Fruit fly (Drosophila melanogaster) whole organism, embryonic: ENCODE measurements around the gene CG14085.
A peak's percentile ranks its signal among the peaks of the same experiment; 100 is the strongest.

Experiments used
- Bteb2 ChIP-seq: fragments of 200-800 bp; sonication (Bioruptor generic); optimal IDR thresholded peaks from 2 replicates; lab custom pipeline; 2016; ENCODE audit warnings: missing biosample characterization, missing genetic modification characterization
- CG10147 ChIP-seq: fragments of 200-800 bp; sonication (Bioruptor generic); optimal IDR thresholded peaks from 2 replicates; lab custom pipeline; 2019; ENCODE audit warnings: missing biosample characterization, mild to moderate bottlenecking, missing genetic modification characterization, moderate library complexity
- CG10267 ChIP-seq: fragments of 200-800 bp; sonication (Bioruptor generic); optimal IDR thresholded peaks from 2 replicates; lab custom pipeline; 2018; ENCODE audit warnings: missing biosample characterization, mild to moderate bottlenecking, missing genetic modification characterization, moderate library complexity
- CG10431 ChIP-seq: fragments of 200-800 bp; sonication (Bioruptor generic); optimal IDR thresholded peaks from 3 replicates; lab custom pipeline; 2018; ENCODE audit warnings: missing biosample characterization, mild to moderate bottlenecking, missing genetic modification characterization
- CG10979 ChIP-seq: fragments of 200-800 bp; sonication (Bioruptor generic); optimal IDR thresholded peaks from 2 replicates; lab custom pipeline; 2018; ENCODE audit warnings: missing biosample characterization, mild to moderate bottlenecking, missing genetic modification characterization, moderate library complexity
- CG11504 ChIP-seq: fragments of 200-800 bp; sonication (Bioruptor generic); optimal IDR thresholded peaks from 3 replicates; lab custom pipeline; 2019; ENCODE audit warnings: missing biosample characterization, mild to moderate bottlenecking, missing genetic modification characterization, moderate library complexity
- CG12391 ChIP-seq: fragments of 200-800 bp; sonication (Bioruptor generic); optimal IDR thresholded peaks from 3 replicates; lab custom pipeline; 2018; ENCODE audit warnings: missing biosample characterization, mild to moderate bottlenecking, missing genetic modification characterization, moderate library complexity
- CG13287 ChIP-seq: fragments of 200-800 bp; sonication (Bioruptor generic); IDR thresholded peaks from 2 replicates; pipeline ENCODE4 v1.3.6; 2022; ENCODE audit warnings: missing biosample characterization, missing genetic modification characterization; ENCODE audit not compliant: partially characterized antibody
- CG13424 ChIP-seq: fragments of 200-800 bp; sonication (Bioruptor generic); optimal IDR thresholded peaks from 2 replicates; lab custom pipeline; 2019; ENCODE audit warnings: missing biosample characterization, mild to moderate bottlenecking, missing genetic modification characterization, moderate library complexity
- CG15269 ChIP-seq: fragments of 200-800 bp; sonication (Bioruptor generic); optimal IDR thresholded peaks from 2 replicates; lab custom pipeline; 2018; ENCODE audit warnings: missing biosample characterization, mild to moderate bottlenecking, missing genetic modification characterization, moderate library complexity
- CG17359 ChIP-seq: fragments of 200-800 bp; sonication (Bioruptor generic); optimal IDR thresholded peaks from 3 replicates; lab custom pipeline; 2018; ENCODE audit warnings: missing biosample characterization, mild to moderate bottlenecking, missing genetic modification characterization, moderate library complexity
- CG17361 ChIP-seq: fragments of 200-800 bp; sonication (Bioruptor generic); IDR thresholded peaks from 3 replicates; pipeline ENCODE4 v1.3.6; 2022; ENCODE audit warnings: missing biosample characterization, missing genetic modification characterization
- CG17829 ChIP-seq: fragments of 200-800 bp; optimal IDR thresholded peaks from 2 replicates; lab custom pipeline; 2019; ENCODE audit warnings: missing biosample characterization, mild to moderate bottlenecking, missing genetic modification characterization, moderate library complexity
- CG2712 ChIP-seq: fragments of 200-800 bp; optimal IDR thresholded peaks from 3 replicates; lab custom pipeline; 2019; ENCODE audit warnings: missing biosample characterization, mild to moderate bottlenecking, missing genetic modification characterization, moderate library complexity
- CG31224 ChIP-seq: fragments of 200-800 bp; sonication (Bioruptor generic); IDR thresholded peaks from 2 replicates; pipeline ENCODE4 v1.3.6; 2022; ENCODE audit warnings: missing biosample characterization, missing genetic modification characterization
- CG3281 ChIP-seq: fragments of 200-800 bp; sonication (Bioruptor generic); optimal IDR thresholded peaks from 3 replicates; lab custom pipeline; 2017; ENCODE audit warnings: missing biosample characterization, mild to moderate bottlenecking, missing genetic modification characterization
- CG4820 ChIP-seq: fragments of 200-800 bp; sonication (Bioruptor generic); optimal IDR thresholded peaks from 3 replicates; lab custom pipeline; 2016; ENCODE audit warnings: missing biosample characterization, missing genetic modification characterization
- CG6765 ChIP-seq: fragments of 200-800 bp; sonication (Bioruptor generic); optimal IDR thresholded peaks from 3 replicates; lab custom pipeline; 2017; ENCODE audit warnings: missing biosample characterization, mild to moderate bottlenecking, missing genetic modification characterization
- CG6854 ChIP-seq: fragments of 200-800 bp; sonication (Bioruptor generic); optimal IDR thresholded peaks from 3 replicates; lab custom pipeline; 2017; ENCODE audit warnings: missing biosample characterization, mild to moderate bottlenecking, missing genetic modification characterization
- CG7357 ChIP-seq: fragments of 200-800 bp; sonication (Bioruptor generic); IDR thresholded peaks from 3 replicates; pipeline ENCODE4 v1.3.6; 2022; ENCODE audit warnings: missing biosample characterization, missing genetic modification characterization
- CG7556 ChIP-seq: fragments of 200-800 bp; sonication (Bioruptor generic); optimal IDR thresholded peaks from 2 replicates; lab custom pipeline; 2017; ENCODE audit warnings: missing biosample characterization, mild to moderate bottlenecking, missing genetic modification characterization
- CG8924 ChIP-seq: fragments of 200-800 bp; optimal IDR thresholded peaks from 3 replicates; lab custom pipeline; 2019; ENCODE audit warnings: missing biosample characterization, mild to moderate bottlenecking, missing genetic modification characterization, moderate library complexity
- CG9876 ChIP-seq: fragments of 200-800 bp; sonication (Bioruptor generic); optimal IDR thresholded peaks from 2 replicates; lab custom pipeline; 2016; ENCODE audit warnings: missing biosample characterization, missing genetic modification characterization
- D19A ChIP-seq: fragments of 200-800 bp; optimal IDR thresholded peaks from 3 replicates; lab custom pipeline; 2019; ENCODE audit warnings: missing biosample characterization, mild to moderate bottlenecking, missing genetic modification characterization, moderate library complexity
- Ets65A ChIP-seq: fragments of 200-800 bp; sonication (Bioruptor generic); peaks from one replicate; lab custom pipeline; 2016; ENCODE audit warnings: missing biosample characterization, missing genetic modification characterization
- Fer1 ChIP-seq: fragments of 200-800 bp; sonication (Bioruptor generic); optimal IDR thresholded peaks from 2 replicates; lab custom pipeline; 2017; ENCODE audit warnings: missing biosample characterization, mild to moderate bottlenecking, missing genetic modification characterization
- Hmr ChIP-seq: fragments of 200-800 bp; sonication (Bioruptor generic); optimal IDR thresholded peaks from 3 replicates; lab custom pipeline; 2017; ENCODE audit warnings: mild to moderate bottlenecking, missing biosample characterization, missing genetic modification reagents, missing genetic modification characterization
- Oli ChIP-seq: fragments of 200-800 bp; sonication (Bioruptor generic); optimal IDR thresholded peaks from 2 replicates; lab custom pipeline; 2018; ENCODE audit warnings: missing biosample characterization, mild to moderate bottlenecking, missing genetic modification characterization, moderate library complexity
- PHDP ChIP-seq: fragments of 200-800 bp; sonication (Bioruptor generic); optimal IDR thresholded peaks from 3 replicates; lab custom pipeline; 2018; ENCODE audit warnings: missing biosample characterization, mild to moderate bottlenecking, missing genetic modification characterization, moderate library complexity
- Ptx1 ChIP-seq: fragments of 200-800 bp; sonication (Bioruptor generic); IDR thresholded peaks from 2 replicates; pipeline ENCODE4 v1.3.6; 2022; ENCODE audit warnings: missing biosample characterization, missing genetic modification characterization
- Sox100B ChIP-seq: fragments of 200-800 bp; sonication (Bioruptor generic); optimal IDR thresholded peaks from 3 replicates; lab custom pipeline; 2018; ENCODE audit warnings: missing biosample characterization, mild to moderate bottlenecking, missing genetic modification characterization
- Sox102F ChIP-seq: fragments of 200-800 bp; sonication (Bioruptor generic); optimal IDR thresholded peaks from 2 replicates; lab custom pipeline; 2018; ENCODE audit warnings: missing biosample characterization, mild to moderate bottlenecking, missing genetic modification characterization, moderate library complexity
- Ssrp ChIP-seq: fragments of 200-800 bp; sonication (Bioruptor generic); optimal IDR thresholded peaks from 2 replicates; lab custom pipeline; 2018; ENCODE audit warnings: missing biosample characterization, mild to moderate bottlenecking, missing genetic modification characterization, moderate library complexity
- Xrp1 ChIP-seq: fragments of 200-800 bp; sonication (Bioruptor generic); IDR thresholded peaks from 2 replicates; pipeline ENCODE4 v1.3.6; 2022; ENCODE audit warnings: missing biosample characterization, missing genetic modification characterization
- ap ChIP-seq: fragments of 200-800 bp; sonication (Bioruptor generic); IDR thresholded peaks from 2 replicates; pipeline ENCODE4 v1.3.6; 2022; ENCODE audit warnings: missing biosample characterization, missing genetic modification characterization
- ara ChIP-seq: fragments of 200-800 bp; sonication (Bioruptor generic); IDR thresholded peaks from 2 replicates; pipeline ENCODE4 v1.3.6; 2022; ENCODE audit warnings: missing biosample characterization, missing genetic modification characterization
- dmrt11E ChIP-seq: fragments of 200-800 bp; sonication (Bioruptor generic); optimal IDR thresholded peaks from 3 replicates; lab custom pipeline; 2018; ENCODE audit warnings: missing biosample characterization, mild to moderate bottlenecking, missing genetic modification characterization, moderate library complexity
- dmrt99B ChIP-seq: fragments of 200-800 bp; sonication (Bioruptor generic); optimal IDR thresholded peaks from 2 replicates; lab custom pipeline; 2018; ENCODE audit warnings: missing biosample characterization, mild to moderate bottlenecking, missing genetic modification characterization, moderate library complexity
- dysf ChIP-seq: fragments of 200-800 bp; sonication (Bioruptor generic); IDR thresholded peaks from 3 replicates; pipeline ENCODE4 v1.3.6; 2022; ENCODE audit warnings: missing biosample characterization, missing genetic modification characterization
- fd96Cb ChIP-seq: fragments of 200-800 bp; sonication (Bioruptor generic); optimal IDR thresholded peaks from 2 replicates; lab custom pipeline; 2018; ENCODE audit warnings: missing biosample characterization, mild to moderate bottlenecking, missing genetic modification characterization, moderate library complexity
- grau ChIP-seq: fragments of 200-800 bp; optimal IDR thresholded peaks from 3 replicates; lab custom pipeline; 2019; ENCODE audit warnings: missing biosample characterization, mild to moderate bottlenecking, missing genetic modification characterization, moderate library complexity
- kay ChIP-seq: fragments of 200-800 bp; sonication (Bioruptor generic); optimal IDR thresholded peaks from 2 replicates; lab custom pipeline; 2016; ENCODE audit warnings: missing biosample characterization, missing genetic modification characterization
- lab ChIP-seq: fragments of 200-800 bp; sonication (Bioruptor generic); optimal IDR thresholded peaks from 3 replicates; lab custom pipeline; 2017; ENCODE audit warnings: missing biosample characterization, missing genetic modification characterization, mild to moderate bottlenecking, moderate library complexity, missing genetic modification reagents
- nmo ChIP-seq: fragments of 200-800 bp; sonication (Bioruptor generic); optimal IDR thresholded peaks from 2 replicates; lab custom pipeline; 2018; ENCODE audit warnings: missing biosample characterization, mild to moderate bottlenecking, missing genetic modification characterization, moderate library complexity
- rib ChIP-seq: fragments of 200-800 bp; sonication (Bioruptor generic); IDR thresholded peaks from 2 replicates; pipeline ENCODE4 v1.3.6; 2022; ENCODE audit warnings: missing biosample characterization, missing genetic modification characterization
- row ChIP-seq: fragments of 200-800 bp; sonication (Bioruptor generic); IDR thresholded peaks from 3 replicates; pipeline ENCODE4 v1.3.6; 2022; ENCODE audit warnings: missing biosample characterization, missing genetic modification characterization
- slbo ChIP-seq: fragments of 200-800 bp; sonication (Bioruptor generic); IDR thresholded peaks from 2 replicates; pipeline ENCODE4 v1.3.6; 2022; ENCODE audit warnings: missing biosample characterization, missing genetic modification characterization
- trem ChIP-seq: fragments of 200-800 bp; optimal IDR thresholded peaks from 3 replicates; lab custom pipeline; 2019; ENCODE audit warnings: missing biosample characterization, mild to moderate bottlenecking, missing genetic modification characterization, moderate library complexity
- unpg ChIP-seq: fragments of 200-800 bp; sonication (Bioruptor generic); optimal IDR thresholded peaks from 3 replicates; lab custom pipeline; 2018; ENCODE audit warnings: missing biosample characterization, mild to moderate bottlenecking, missing genetic modification characterization, moderate library complexity
- vvl ChIP-seq: fragments of 200-800 bp; sonication (Bioruptor generic); IDR thresholded peaks from 2 replicates; pipeline ENCODE4 v1.3.6; 2022; ENCODE audit warnings: missing biosample characterization, missing genetic modification characterization

CG14085 gene

DNA sequence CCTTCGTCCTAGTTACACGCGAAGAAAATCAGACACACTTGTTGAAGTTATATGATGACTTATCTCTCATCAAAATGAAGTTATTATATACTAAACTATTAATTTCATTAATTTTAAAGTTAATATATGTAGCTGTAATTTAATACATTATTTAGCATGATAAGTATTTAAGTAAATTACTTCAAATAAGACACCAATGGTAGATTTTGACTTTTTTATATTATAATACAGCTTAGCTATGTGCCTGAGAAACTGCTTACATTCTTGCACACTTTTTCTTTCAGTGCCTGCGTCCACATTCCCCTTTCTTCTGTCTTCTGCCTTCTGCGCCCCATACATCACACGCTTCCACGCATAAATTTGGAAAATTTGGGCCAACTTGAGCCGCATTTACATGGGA lies 17.5 kb upstream of the CG14085 start (continued):
- TF ChIP-seq lab (GFP tag; lab: Kevin White, UChicago), result peak; percentile 50
- peak; percentile 53 for TF ChIP-seq CG10979 (tag; lab: Kevin White, UChicago)
- TF ChIP-seq Oli, result peak; percentile 46
- peak; percentile 46 for TF ChIP-seq nmo (GFP tag; lab: Kevin White, UChicago)
- TF ChIP-seq CG7556 (GFP tag; lab: Kevin White, UChicago), result peak; percentile 67
- peak; percentile 43; the same call in 2 of the 3 replicates for TF ChIP-seq row (GFP tag; lab: Robert Waterston, UW)
- 0 out of 2 replicates have a peak, but pooled peaks have one; percentile 16 for TF ChIP-seq slbo (GFP tag; lab: Robert Waterston, UW)
- peak; percentile 41 for TF ChIP-seq fd96Cb (tag; lab: Kevin White, UChicago)
- TF ChIP-seq Hmr, result peak; percentile 33
- TF ChIP-seq CG10147 (GFP tag; lab: Kevin White, UChicago), result peak; percentile 26
- TF ChIP-seq Ssrp (tag; lab: Kevin White, UChicago), result peak; percentile 18
- peak; percentile 55 for TF ChIP-seq CG2712 (tag; lab: Kevin White, UChicago)
- peak; percentile 52 for TF ChIP-seq Sox102F (GFP tag; lab: Kevin White, UChicago)
- TF ChIP-seq unpg, result peak; percentile 24
- TF ChIP-seq CG17829 (tag; lab: Kevin White, UChicago), result peak; percentile 17
- TF ChIP-seq CG10267 (tag; lab: Kevin White, UChicago), result peak; percentile 19
- no peak for TF ChIP-seq CG13287 (GFP tag; lab: Robert Waterston, UW)
- no peak for TF ChIP-seq rib
- peak; percentile 42 for TF ChIP-seq CG12391 (tag; lab: Kevin White, UChicago)
- peak; percentile 5 for TF ChIP-seq CG3281 (GFP tag; lab: Kevin White, UChicago)
- TF ChIP-seq CG4820, result peak; percentile 11
- peak; percentile 5 for TF ChIP-seq CG6765 (GFP tag; lab: Kevin White, UChicago)
- peak; percentile 37 for TF ChIP-seq CG15269 (tag; lab: Kevin White, UChicago)
- no peak for TF ChIP-seq ap
- TF ChIP-seq CG8924 (tag; lab: Kevin White, UChicago), result peak; percentile 50
- TF ChIP-seq Xrp1 (GFP tag; lab: Robert Waterston, UW), result peak; percentile 27; the same call in 1 of the 2 replicates
- 0 out of 3 replicates have a peak, but pooled peaks have one; percentile 29 for TF ChIP-seq dysf (GFP tag; lab: Robert Waterston, UW)
- peak; percentile 26 for TF ChIP-seq CG13424 (tag; lab: Kevin White, UChicago)
- no peak for TF ChIP-seq kay
- peak; percentile 15 for TF ChIP-seq CG6854
- peak; percentile 55 for TF ChIP-seq grau (tag; lab: Kevin White, UChicago)
- TF ChIP-seq PHDP (tag; lab: Kevin White, UChicago), result peak; percentile 36
- peak; percentile 71 for TF ChIP-seq CG11504 (tag; lab: Kevin White, UChicago)
- TF ChIP-seq CG17359 (tag; lab: Kevin White, UChicago), result peak; percentile 1
- peak; percentile 1 for TF ChIP-seq dmrt11E
- peak; percentile 5 for TF ChIP-seq trem (tag; lab: Kevin White, UChicago)
- TF ChIP-seq CG7357 (GFP tag; lab: Robert Waterston, UW), result no peak
- no peak for TF ChIP-seq Bteb2 (GFP tag; lab: Kevin White, UChicago)
- TF ChIP-seq ara (GFP tag; lab: Robert Waterston, UW), result no peak
- TF ChIP-seq CG9876, result no peak
- peak; percentile 44 for TF ChIP-seq D19A
- TF ChIP-seq Sox100B (GFP tag; lab: Kevin White, UChicago), result peak; percentile 43
- peak; percentile 67; the same call in 2 of the 3 replicates for TF ChIP-seq CG17361 (GFP tag; lab: Robert Waterston, UW)
- peak; percentile 66 for TF ChIP-seq dmrt99B (tag; lab: Kevin White, UChicago)
- TF ChIP-seq Ptx1 (GFP tag; lab: Robert Waterston, UW), result 0 out of 2 replicates have a peak, but pooled peaks have one; percentile 28
- TF ChIP-seq Ets65A (GFP tag; lab: Kevin White, UChicago), result peak; percentile 4
- 0 out of 2 replicates have a peak, but pooled peaks have one; percentile 13 for TF ChIP-seq vvl (GFP tag; lab: Robert Waterston, UW)
- TF ChIP-seq CG31224 (GFP tag; lab: Robert Waterston, UW), result no peak
- peak; percentile 71 for TF ChIP-seq CG10431
- peak; percentile 49 for TF ChIP-seq Fer1 (GFP tag; lab: Kevin White, UChicago)
